Worm (Caenorhabditis elegans): ENCODE measurements around the gene C29F5.1.
A peak's percentile ranks its signal among the peaks of the same experiment; 100 is the strongest.

Gene C29F5.1

DNA sequence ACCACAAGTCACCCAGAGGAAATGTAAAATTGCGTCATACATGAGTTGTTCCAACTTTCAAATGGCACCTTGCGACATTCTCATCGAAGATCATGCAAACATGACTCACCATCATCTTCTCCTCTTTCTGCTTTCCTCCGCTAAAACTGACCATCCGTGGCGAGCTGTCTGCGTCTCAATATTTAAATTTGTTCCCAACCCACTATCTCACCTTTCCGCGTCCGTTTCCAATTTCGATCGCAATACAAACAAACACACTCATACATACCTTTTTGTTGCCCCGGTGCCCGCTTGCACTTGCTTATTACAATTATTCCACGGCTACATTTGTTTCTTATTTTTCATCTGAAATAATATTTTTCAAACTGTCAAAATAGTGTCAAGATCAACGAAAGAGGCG, 42.6 kb upstream of the C29F5.1 start, which contains the start of gene nmgp-1:
TSS of gene nmgp-1 (plus strand) at position 174 of the 400 bp plus-strand sequence.
- no peak for TF ChIP-seq aly-2 (tag; optimal IDR thresholded peaks at IDR 0.05)
- no peak for TF ChIP-seq tlp-1 (tag; optimal IDR thresholded peaks at IDR 0.05)

DNA sequence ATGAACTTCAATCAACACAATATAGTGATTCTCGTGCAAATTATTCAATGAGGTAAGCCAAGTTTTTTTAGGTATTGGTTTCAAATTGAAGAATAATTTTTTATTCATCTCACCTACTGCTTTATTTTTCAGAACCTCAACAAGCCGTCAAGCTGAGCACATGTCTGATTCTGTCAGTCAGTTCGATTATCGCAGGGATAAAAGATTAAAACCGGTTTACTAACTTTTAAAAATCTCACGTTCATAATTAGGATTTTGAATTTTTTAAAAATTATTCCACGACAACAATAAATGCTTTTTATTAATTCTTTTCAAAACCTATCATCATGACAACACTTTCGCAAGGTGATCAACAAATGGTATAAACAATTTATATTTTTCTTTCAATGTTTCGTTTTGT, 41.1 kb upstream of the C29F5.1 start, which contains the start of gene F13H8.12:
TSS of gene F13H8.12 (plus strand) at position 301 of the 400 bp plus-strand sequence.
- TF ChIP-seq xbp-1 (tag; optimal IDR thresholded peaks at IDR 0.05) (no peak), nhr-11 (tag; optimal IDR thresholded peaks at IDR 0.05) (no peak), ceh-63 (GFP tag; optimal IDR thresholded peaks at IDR 0.05) (no peak), unc-62 (GFP tag; optimal IDR thresholded peaks at IDR 0.05) (no peak), zip-4 (GFP tag; optimal IDR thresholded peaks at IDR 0.05) (no peak), ceh-88 (GFP tag; IDR thresholded peaks at IDR 0.05) (no peak), hpl-2 (GFP tag; optimal IDR thresholded peaks at IDR 0.05) (no peak), alr-1 (tag; optimal IDR thresholded peaks at IDR 0.05; ENCODE audit: borderline replicate concordance) (no peak), ztf-4 (tag; optimal IDR thresholded peaks at IDR 0.05) (no peak), lir-3 (tag; optimal IDR thresholded peaks at IDR 0.05; ENCODE audit: poor library complexity) (no peak), unc-98 (GFP tag; IDR thresholded peaks at IDR 0.05) (no peak), elt-3 (tag; optimal IDR thresholded peaks at IDR 0.05) (no peak), C34B4.2 (tag; optimal IDR thresholded peaks at IDR 0.05) (no peak), egl-13 (tag; optimal IDR thresholded peaks at IDR 0.05) (no peak), unc-86 (tag; optimal IDR thresholded peaks at IDR 0.05) (no peak)

DNA sequence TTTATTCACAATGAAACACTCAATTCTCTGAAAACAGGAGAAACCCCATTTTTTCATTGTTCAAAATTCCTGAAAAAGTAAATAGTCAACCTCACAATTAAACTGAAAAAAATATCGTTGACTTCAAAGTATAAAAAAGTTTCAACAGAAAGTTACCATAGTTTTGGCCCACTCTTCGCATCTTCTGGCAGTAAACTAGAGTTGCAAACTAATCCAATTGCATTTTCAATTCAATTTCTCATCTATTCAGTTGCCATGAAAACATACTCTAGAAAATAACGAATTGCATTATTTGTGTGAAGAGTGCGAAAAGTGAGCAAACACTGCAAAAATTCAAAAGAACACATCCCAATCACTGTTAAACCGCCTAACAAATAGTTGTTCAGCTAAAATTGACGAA, 39.6 kb upstream of the C29F5.1 start, which contains the start of gene F13H8.3:
TSS of gene F13H8.3 (plus strand) at position 301 of the 400 bp plus-strand sequence.
- no peak for TF ChIP-seq ets-5 (GFP tag; IDR thresholded peaks at IDR 0.05)
- TF ChIP-seq sptf-1 (tag; optimal IDR thresholded peaks at IDR 0.05) = no peak
- TF ChIP-seq sox-4 (tag; optimal IDR thresholded peaks at IDR 0.05) = no peak
- TF ChIP-seq nhr-11 (tag; optimal IDR thresholded peaks at IDR 0.05) = no peak
- TF ChIP-seq C16A3.4 (tag; optimal IDR thresholded peaks at IDR 0.05) = no peak
- TF ChIP-seq hpl-2 (GFP tag; optimal IDR thresholded peaks at IDR 0.05) = no peak
- TF ChIP-seq aly-2 (tag; optimal IDR thresholded peaks at IDR 0.05) = no peak
- no peak for TF ChIP-seq sup-37 (GFP tag; optimal IDR thresholded peaks at IDR 0.05)
- no peak for TF ChIP-seq efl-1 (optimal IDR thresholded peaks at IDR 0.05)
- no peak for TF ChIP-seq efl-1 (GFP tag; optimal IDR thresholded peaks at IDR 0.05 in 1 of 2)
- TF ChIP-seq nhr-90 (tag; optimal IDR thresholded peaks at IDR 0.05; ENCODE audit: poor library complexity) = no peak
- TF ChIP-seq nhr-28 (tag; optimal IDR thresholded peaks at IDR 0.05) = no peak
- no peak for TF ChIP-seq ceh-90 (tag; optimal IDR thresholded peaks at IDR 0.05)
- no peak for TF ChIP-seq ztf-11 (tag; optimal IDR thresholded peaks at IDR 0.05)
- TF ChIP-seq fos-1 (tag; optimal IDR thresholded peaks at IDR 0.05) = no peak
- no peak for TF ChIP-seq unc-62 (GFP tag; optimal IDR thresholded peaks at IDR 0.05)
- no peak for TF ChIP-seq fkh-4 (tag; optimal IDR thresholded peaks at IDR 0.05; ENCODE audit: borderline replicate concordance)
- TF ChIP-seq lin-15B (tag; optimal IDR thresholded peaks at IDR 0.05) = no peak

DNA sequence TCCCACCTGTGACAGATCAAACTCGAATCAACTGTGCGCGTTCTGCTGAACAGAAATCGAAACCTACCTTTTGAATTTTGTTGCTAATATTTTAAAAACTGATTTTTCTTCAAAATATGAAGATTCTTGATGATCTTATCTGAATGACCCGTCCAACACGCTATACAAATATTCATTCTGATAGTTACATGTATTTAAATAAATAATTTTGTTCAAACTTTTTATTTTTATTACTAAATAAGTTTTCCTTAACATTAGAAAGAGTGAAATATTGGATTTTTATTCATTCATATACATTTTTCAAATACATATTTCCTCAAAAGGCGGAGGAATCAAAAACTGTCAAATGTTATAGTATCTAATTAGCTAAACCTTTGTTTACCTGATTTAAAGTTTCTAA, 35.3 kb upstream of the C29F5.1 start, which contains the start of gene F13H8.8:
TSS of gene F13H8.8 (minus strand) at position 101 of the 400 bp plus-strand sequence.
- TF ChIP-seq irx-1 (tag; optimal IDR thresholded peaks at IDR 0.05) (no peak), nhr-28 (tag; optimal IDR thresholded peaks at IDR 0.05) (no peak), nhr-11 (tag; optimal IDR thresholded peaks at IDR 0.05) (no peak), Y116A8C.19 (tag; optimal IDR thresholded peaks at IDR 0.05; ENCODE audit: borderline replicate concordance) (no peak), sox-4 (tag; optimal IDR thresholded peaks at IDR 0.05) (no peak), elt-3 (tag; optimal IDR thresholded peaks at IDR 0.05) (no peak), C16A3.4 (tag; optimal IDR thresholded peaks at IDR 0.05) (no peak)

DNA sequence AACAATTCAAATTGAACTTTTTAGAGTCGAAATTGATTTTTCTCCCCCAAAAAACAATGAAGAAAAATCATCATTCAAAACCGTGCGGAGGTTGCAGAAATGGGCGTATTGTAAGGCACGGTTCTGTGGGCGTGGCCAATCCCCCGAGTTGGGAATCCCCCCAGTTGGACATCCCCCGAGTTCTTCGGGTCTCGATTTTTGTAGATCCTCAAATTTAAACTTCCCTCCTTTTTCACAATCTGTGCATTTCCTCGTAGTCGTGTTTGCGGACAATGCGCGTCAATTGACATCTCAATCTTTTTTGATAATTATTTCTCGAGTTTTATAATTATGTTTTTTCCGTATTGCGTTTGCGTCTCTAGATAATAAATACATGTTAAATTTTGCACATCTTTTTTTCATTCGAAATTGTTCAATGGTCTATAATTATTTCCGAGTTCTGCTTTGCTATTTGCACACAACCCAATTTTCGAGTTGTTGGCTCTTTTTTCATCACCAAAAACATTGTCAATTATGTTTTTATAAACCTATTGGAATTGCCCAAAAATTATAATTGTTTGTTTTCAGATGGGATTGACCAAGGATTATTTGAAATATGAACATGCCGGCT, 33.4 kb upstream of the C29F5.1 start, which contains the start of gene F13H8.2:
TSS of gene F13H8.2 (plus strand) at position 560 of the 610 bp plus-strand sequence.
- TF ChIP-seq irx-1 (tag; optimal IDR thresholded peaks at IDR 0.05) (peak; percentile 58), nhr-90 (tag; optimal IDR thresholded peaks at IDR 0.05; ENCODE audit: poor library complexity) (peak; percentile 77), pqm-1 (tag; optimal IDR thresholded peaks at IDR 0.05) (no peak), hlh-4 (tag; optimal IDR thresholded peaks at IDR 0.05) (no peak), ets-5 (GFP tag; IDR thresholded peaks at IDR 0.05) (no peak), swsn-7 (tag; optimal IDR thresholded peaks at IDR 0.05) (peak; percentile 82), fos-1 (tag; optimal IDR thresholded peaks at IDR 0.05) (peak; percentile 51), nhr-20 (tag; optimal IDR thresholded peaks at IDR 0.05) (peak; percentile 84), ceh-88 (GFP tag; IDR thresholded peaks at IDR 0.05) (peak; percentile 81), C34B4.2 (tag; optimal IDR thresholded peaks at IDR 0.05) (no peak), dpl-1 (GFP tag; optimal IDR thresholded peaks at IDR 0.05) (peak; percentile 96 to 98 (median 97)), snpc-4 (tag; optimal IDR thresholded peaks at IDR 0.05) (peak; percentile 44), zip-4 (GFP tag; optimal IDR thresholded peaks at IDR 0.05) (peak; percentile 54), hpl-2 (GFP tag; optimal IDR thresholded peaks at IDR 0.05) (no peak), unc-30 (tag; optimal IDR thresholded peaks at IDR 0.05) (no peak), nhr-77 (tag; optimal IDR thresholded peaks at IDR 0.05) (peak; percentile 62), unc-98 (GFP tag; IDR thresholded peaks at IDR 0.05) (no peak), isw-1 (GFP tag; IDR thresholded peaks at IDR 0.05) (peak; percentile 88), lin-39 (tag; optimal IDR thresholded peaks at IDR 0.05) (no peak)

Measured in whole organism, L1 larva.